Worm (Caenorhabditis elegans) whole organism, mixed stage, embryonic: ENCODE data around the gene ddn-2.

ENCODE experiments used
- bed-3 ChIP-seq: fragments of 200-800 bp; sonication (Bioruptor generic); optimal IDR thresholded peaks from 3 replicates; lab custom pipeline; 2018; ENCODE audit warnings: mild to moderate bottlenecking, missing genetic modification characterization, moderate library complexity, missing compliant biosample characterization
- ceh-39 ChIP-seq: fragments of 150-350 bp; optimal IDR thresholded peaks from 2 replicates; lab custom pipeline; 2014; ENCODE audit warnings: missing biosample characterization, missing genetic modification characterization
- ceh-43 ChIP-seq: fragments of 200-800 bp; sonication (Bioruptor generic); optimal IDR thresholded peaks from 2 replicates; lab custom pipeline; 2018; ENCODE audit warnings: mild to moderate bottlenecking, missing genetic modification characterization, moderate library complexity, missing compliant biosample characterization
- ceh-83 ChIP-seq: fragments of 200-800 bp; sonication (Bioruptor generic); optimal IDR thresholded peaks from 2 replicates; lab custom pipeline; 2018; ENCODE audit warnings: mild to moderate bottlenecking, missing genetic modification characterization, missing compliant biosample characterization
- ces-1 ChIP-seq: fragments of 150-350 bp; optimal IDR thresholded peaks from 2 replicates; lab custom pipeline; 2014; ENCODE audit warnings: missing biosample characterization, missing genetic modification reagents, missing genetic modification characterization
- cnd-1 ChIP-seq: fragments of 200-800 bp; sonication (Bioruptor generic); optimal IDR thresholded peaks from 2 replicates; lab custom pipeline; 2018; ENCODE audit warnings: mild to moderate bottlenecking, missing genetic modification characterization, missing compliant biosample characterization
- drap-1 ChIP-seq: fragments of 200-800 bp; sonication (Bioruptor generic); optimal IDR thresholded peaks from 3 replicates; lab custom pipeline; 2018; ENCODE audit warnings: mild to moderate bottlenecking, missing genetic modification characterization, missing compliant biosample characterization
- elt-1 ChIP-seq: sonication (generic microtip); optimal IDR thresholded peaks from 2 replicates; lab custom pipeline; 2017; ENCODE audit warnings: missing genetic modification characterization, mild to moderate bottlenecking, missing compliant biosample characterization, antibody characterized with exemption, moderate library complexity, borderline replicate concordance; ENCODE audit not compliant: insufficient read depth
- elt-3 ChIP-seq: fragments of 150-350 bp; optimal IDR thresholded peaks from 2 replicates; lab custom pipeline; 2014; ENCODE audit warnings: missing biosample characterization, missing genetic modification characterization
- hlh-1 ChIP-seq: fragments of 150-350 bp; optimal IDR thresholded peaks from 2 replicates; lab custom pipeline; 2014; ENCODE audit warnings: missing biosample characterization, missing genetic modification reagents, missing genetic modification characterization
- lin-13 ChIP-seq: fragments of 150-350 bp; optimal IDR thresholded peaks from 2 replicates; lab custom pipeline; 2014; ENCODE audit warnings: missing biosample characterization, missing genetic modification characterization
- lin-32 ChIP-seq: fragments of 200-800 bp; sonication (Bioruptor generic); optimal IDR thresholded peaks from 2 replicates; lab custom pipeline; 2018; ENCODE audit warnings: mild to moderate bottlenecking, missing genetic modification characterization, missing compliant biosample characterization
- mab-5 ChIP-seq: fragments of 150-350 bp; optimal IDR thresholded peaks from 2 replicates; lab custom pipeline; 2014; ENCODE audit warnings: missing biosample characterization, missing genetic modification characterization
- mep-1 ChIP-seq: fragments of 150-350 bp; optimal IDR thresholded peaks from 2 replicates; lab custom pipeline; 2017; ENCODE audit warnings: missing biosample characterization, missing genetic modification reagents, missing genetic modification characterization, inconsistent platforms
- mls-2 ChIP-seq: sonication (generic microtip); optimal IDR thresholded peaks from 2 replicates; lab custom pipeline; 2016; ENCODE audit warnings: mild to moderate bottlenecking, missing genetic modification characterization, moderate library complexity, missing compliant biosample characterization
- nhr-12 ChIP-seq: fragments of 150-350 bp; optimal IDR thresholded peaks from 2 replicates; lab custom pipeline; 2014; ENCODE audit warnings: missing biosample characterization, missing genetic modification characterization
- nhr-2 ChIP-seq: fragments of 150-350 bp; optimal IDR thresholded peaks from 2 replicates; lab custom pipeline; 2014; ENCODE audit warnings: missing biosample characterization, missing genetic modification characterization
- nhr-237 ChIP-seq: fragments of 150-350 bp; optimal IDR thresholded peaks from 2 replicates; lab custom pipeline; 2014; ENCODE audit warnings: missing biosample characterization, missing genetic modification characterization
- nhr-28 ChIP-seq: fragments of 150-350 bp; optimal IDR thresholded peaks from 2 replicates; lab custom pipeline; 2014; ENCODE audit warnings: missing biosample characterization, missing genetic modification characterization
- nhr-76 ChIP-seq: sonication (generic microtip); optimal IDR thresholded peaks from 2 replicates; lab custom pipeline; 2017; ENCODE audit warnings: missing biosample characterization, missing genetic modification characterization
- pha-4 ChIP-seq: fragments of 150-350 bp; optimal IDR thresholded peaks from 2 replicates; lab custom pipeline; 2018; ENCODE audit warnings: missing biosample characterization, missing genetic modification reagents, missing genetic modification characterization
- sem-2 ChIP-seq: fragments of 200-800 bp; sonication (Bioruptor generic); optimal IDR thresholded peaks from 2 replicates; lab custom pipeline; 2018; ENCODE audit warnings: mild to moderate bottlenecking, missing genetic modification characterization, missing compliant biosample characterization
- snpc-4 ChIP-seq: fragments of 150-350 bp; optimal IDR thresholded peaks from 2 replicates; lab custom pipeline; 2014; ENCODE audit warnings: missing biosample characterization, missing genetic modification characterization
- sptf-1 ChIP-seq: sonication (generic microtip); optimal IDR thresholded peaks from 2 replicates; lab custom pipeline; 2017; ENCODE audit warnings: mild to moderate bottlenecking, missing genetic modification characterization, moderate library complexity, missing compliant biosample characterization
- tbx-8 ChIP-seq: fragments of 200-800 bp; sonication (Bioruptor generic); optimal IDR thresholded peaks from 2 replicates; lab custom pipeline; 2018; ENCODE audit warnings: mild to moderate bottlenecking, missing genetic modification characterization, moderate library complexity, missing compliant biosample characterization
- unc-120 ChIP-seq: sonication (generic microtip); optimal IDR thresholded peaks from 2 replicates; lab custom pipeline; 2017; ENCODE audit warnings: missing genetic modification characterization, missing compliant biosample characterization; ENCODE audit not compliant: poor library complexity, severe bottlenecking
- unc-39 ChIP-seq: fragments of 150-350 bp; optimal IDR thresholded peaks from 2 replicates; lab custom pipeline; 2014; ENCODE audit warnings: missing biosample characterization, missing genetic modification characterization
- unc-62 ChIP-seq: fragments of 150-350 bp; optimal IDR thresholded peaks from 2 replicates; lab custom pipeline; 2014; ENCODE audit warnings: missing biosample characterization, missing genetic modification reagents, missing genetic modification characterization
- ztf-11 ChIP-seq: fragments of 150-350 bp; optimal IDR thresholded peaks from 2 replicates; lab custom pipeline; 2014; ENCODE audit warnings: missing biosample characterization, missing genetic modification characterization

ddn-2 gene

ce11 chrII:12908779-12909178 lies at the start of gene ddn-2:
Gene ddn-2 (plus strand): TSS chrII:12909079.
- no peak for TF ChIP-seq nhr-12
- no peak for TF ChIP-seq nhr-76 (tag; lab: Kevin White, UChicago)
- TF ChIP-seq pha-4 (tag; lab: Kevin White, UChicago), result no peak
- TF ChIP-seq bed-3 (GFP tag; lab: Kevin White, UChicago), result no peak
- TF ChIP-seq unc-120, result no peak
- TF ChIP-seq snpc-4 (tag; lab: Kevin White, UChicago), result no peak
- TF ChIP-seq sem-2 (GFP tag; lab: Kevin White, UChicago), result no peak
- no peak for TF ChIP-seq sptf-1 (tag; lab: Kevin White, UChicago)
- no peak for TF ChIP-seq hlh-1 (tag; lab: Kevin White, UChicago)
- TF ChIP-seq lin-32, result no peak
- TF ChIP-seq unc-39 (tag; lab: Kevin White, UChicago), result no peak
- TF ChIP-seq nhr-2 (tag; lab: Kevin White, UChicago), result no peak
- no peak for TF ChIP-seq ceh-83 (GFP tag; lab: Kevin White, UChicago)
- TF ChIP-seq ces-1 (GFP tag; lab: Kevin White, UChicago), result no peak
- TF ChIP-seq mab-5, result no peak
- no peak for TF ChIP-seq cnd-1 (tag; lab: Kevin White, UChicago)
- TF ChIP-seq nhr-28 (tag; lab: Kevin White, UChicago), result no peak

- TF ChIP-seq ceh-43 (GFP tag; lab: Kevin White, UChicago) (no peak), mab-5 (no peak), ceh-83 (GFP tag; lab: Kevin White, UChicago) (no peak)
These were observed 43.3 kb upstream of the ddn-2 start, which contains the start of gene snf-5 for ce11 chrII:12865604-12866003. Gene snf-5 (minus strand): TSS chrII:12865785.

DNA sequence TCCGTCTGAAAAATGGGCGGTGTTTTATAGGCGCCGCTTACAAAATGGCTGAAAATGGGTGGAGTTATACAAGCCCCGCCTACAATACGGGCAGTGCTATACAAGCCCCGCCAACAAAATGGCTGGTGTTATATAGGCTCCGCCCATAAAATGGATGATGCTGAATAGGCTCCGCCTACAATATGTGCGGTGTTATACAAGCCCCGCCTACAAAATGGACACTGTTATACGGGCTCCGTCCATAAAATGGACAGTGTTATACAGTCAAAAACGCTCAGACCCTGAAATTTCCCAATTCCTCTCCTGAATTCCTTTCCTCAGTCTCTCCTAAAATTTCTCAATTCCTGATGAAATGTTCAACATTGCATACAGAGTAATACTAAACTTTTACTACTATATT lies 42.8 kb upstream of the ddn-2 start:
- TF ChIP-seq unc-120 (no peak), nhr-12 (no peak), ztf-11 (tag; lab: Kevin White, UChicago) (no peak), nhr-237 (tag; lab: Kevin White, UChicago) (no peak), hlh-1 (tag; lab: Kevin White, UChicago) (no peak), cnd-1 (tag; lab: Kevin White, UChicago) (no peak), mab-5 (no peak), nhr-2 (tag; lab: Kevin White, UChicago) (no peak), lin-13 (tag; lab: Kevin White, UChicago) (no peak), mls-2 (no peak), sem-2 (GFP tag; lab: Kevin White, UChicago) (no peak), tbx-8 (GFP tag; lab: Kevin White, UChicago) (no peak), nhr-76 (tag; lab: Kevin White, UChicago) (no peak), mep-1 (no peak), unc-62 (GFP tag; lab: Kevin White, UChicago) (no peak), unc-39 (tag; lab: Kevin White, UChicago) (no peak), nhr-28 (tag; lab: Kevin White, UChicago) (no peak), drap-1 (GFP tag; lab: Kevin White, UChicago) (no peak), lin-32 (no peak), sptf-1 (tag; lab: Kevin White, UChicago) (no peak)

ce11 chrII:12878071-12878668 lies 30.7 kb upstream of the ddn-2 start, which contains the start of gene gsy-1:
Gene gsy-1 (minus strand): TSS chrII:12878121.
- TF ChIP-seq mls-2, result no peak
- TF ChIP-seq ceh-43 (GFP tag; lab: Kevin White, UChicago), result no peak
- no peak for TF ChIP-seq sem-2 (GFP tag; lab: Kevin White, UChicago)
- TF ChIP-seq ces-1 (GFP tag; lab: Kevin White, UChicago), result no peak
- no peak for TF ChIP-seq nhr-12
- no peak for TF ChIP-seq snpc-4 (tag; lab: Kevin White, UChicago)
- no peak for TF ChIP-seq elt-3 (tag; lab: Kevin White, UChicago)
- no peak for TF ChIP-seq bed-3 (GFP tag; lab: Kevin White, UChicago)
- TF ChIP-seq sptf-1 (tag; lab: Kevin White, UChicago), result no peak
- TF ChIP-seq elt-1 (tag; lab: Kevin White, UChicago), result no peak

DNA sequence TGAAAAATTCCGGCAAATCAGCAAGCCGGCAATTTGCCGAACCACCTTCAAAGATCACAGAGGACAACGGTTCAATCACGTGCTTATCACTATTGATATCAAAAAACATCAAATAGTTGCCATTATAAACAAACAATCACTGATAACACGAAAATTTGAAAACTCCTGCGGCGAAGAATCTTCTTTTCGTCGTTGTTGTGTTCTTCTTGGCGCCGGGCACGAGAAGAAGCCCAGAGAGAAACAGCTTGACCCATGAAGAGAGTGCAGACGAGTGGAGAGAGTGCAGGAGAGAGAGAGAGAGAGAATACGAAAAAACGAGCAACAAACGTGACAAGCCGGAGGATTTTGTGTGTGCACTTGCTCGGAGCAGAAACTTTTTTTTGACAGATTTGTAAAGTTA lies 30.2 kb upstream of the ddn-2 start:
- TF ChIP-seq ceh-39 (tag; lab: Kevin White, UChicago) (no peak), pha-4 (tag; lab: Kevin White, UChicago) (no peak), unc-39 (tag; lab: Kevin White, UChicago) (no peak), ztf-11 (tag; lab: Kevin White, UChicago) (no peak), ceh-43 (GFP tag; lab: Kevin White, UChicago) (no peak)
